Worm (Caenorhabditis elegans) whole organism, L2 larva: Measurements from ENCODE around the gene col-75.

Experiments used
- dmd-4 ChIP-seq: sonication (generic microtip); optimal IDR thresholded peaks from 2 replicates; lab custom pipeline; 2017; ENCODE audit warnings: missing biosample characterization, missing genetic modification characterization
- mdl-1 ChIP-seq, 2 experiments: fragments of 150-350 bp in 1 of 2; sonication (generic microtip) in 1 of 2; optimal IDR thresholded peaks; 2 replicates each; lab custom pipeline; 2017; ENCODE audit warnings: missing biosample characterization in 2 of 2, missing genetic modification characterization in 2 of 2
- nhr-11 ChIP-seq: fragments of 150-350 bp; optimal IDR thresholded peaks from 2 replicates; lab custom pipeline; 2014; ENCODE audit warnings: missing biosample characterization, missing genetic modification characterization
- snpc-4 ChIP-seq: fragments of 150-350 bp; optimal IDR thresholded peaks from 2 replicates; lab custom pipeline; 2014; ENCODE audit warnings: missing biosample characterization, missing genetic modification characterization
- ztf-1 ChIP-seq: fragments of 200-800 bp; sonication (Bioruptor generic); conservative IDR thresholded peaks from 2 replicates; pipeline ENCODE4 v1.3.6; 2022; ENCODE audit warnings: missing genetic modification characterization, missing compliant biosample characterization
- ztf-4 ChIP-seq: fragments of 150-350 bp; optimal IDR thresholded peaks from 2 replicates; lab custom pipeline; 2014; ENCODE audit warnings: missing biosample characterization, missing genetic modification characterization

ce11 chrII:6376693-6377092 lies 49.4 kb upstream of the col-75 start:
- no peak for TF ChIP-seq ztf-1 (GFP tag; lab: Robert Waterston, UW)
- TF ChIP-seq mdl-1 (tag; optimal IDR thresholded peaks at IDR 0.05; lab: Kevin White, UChicago) = no peak
- TF ChIP-seq ztf-4 (tag; lab: Kevin White, UChicago) = no peak
- no peak for TF ChIP-seq dmd-4
- no peak for TF ChIP-seq nhr-11 (tag; lab: Kevin White, UChicago)
- TF ChIP-seq snpc-4 (tag; lab: Kevin White, UChicago) = no peak
